Worm (Caenorhabditis elegans) whole organism, mixed stage, embryonic: ENCODE measurements around the gene gpa-1.

Experiments used
- elt-1 ChIP-seq: sonication (generic microtip); optimal IDR thresholded peaks from 2 replicates; lab custom pipeline; 2017; ENCODE audit warnings: missing genetic modification characterization, mild to moderate bottlenecking, missing compliant biosample characterization, antibody characterized with exemption, moderate library complexity, borderline replicate concordance; ENCODE audit not compliant: insufficient read depth
- lin-13 ChIP-seq: fragments of 150-350 bp; optimal IDR thresholded peaks from 2 replicates; lab custom pipeline; 2014; ENCODE audit warnings: missing biosample characterization, missing genetic modification characterization
- nhr-237 ChIP-seq: fragments of 150-350 bp; optimal IDR thresholded peaks from 2 replicates; lab custom pipeline; 2014; ENCODE audit warnings: missing biosample characterization, missing genetic modification characterization
- nhr-76 ChIP-seq: sonication (generic microtip); optimal IDR thresholded peaks from 2 replicates; lab custom pipeline; 2017; ENCODE audit warnings: missing biosample characterization, missing genetic modification characterization
- unc-39 ChIP-seq: fragments of 150-350 bp; optimal IDR thresholded peaks from 2 replicates; lab custom pipeline; 2014; ENCODE audit warnings: missing biosample characterization, missing genetic modification characterization
- unc-62 ChIP-seq: fragments of 150-350 bp; optimal IDR thresholded peaks from 2 replicates; lab custom pipeline; 2014; ENCODE audit warnings: missing biosample characterization, missing genetic modification reagents, missing genetic modification characterization
- ztf-11 ChIP-seq: fragments of 150-350 bp; optimal IDR thresholded peaks from 2 replicates; lab custom pipeline; 2014; ENCODE audit warnings: missing biosample characterization, missing genetic modification characterization

ce11 chrV:11190983-11191382, 13.5 kb upstream of the gpa-1 start, which contains the start of gene lgc-49:
- TF ChIP-seq elt-1 (no peak), ztf-11 (tag; lab: Kevin White, UChicago) (no peak), lin-13 (tag; lab: Kevin White, UChicago) (no peak), nhr-76 (no peak), unc-39 (tag; lab: Kevin White, UChicago) (no peak), unc-62 (no peak), nhr-237 (tag; lab: Kevin White, UChicago) (no peak)
